Worm (Caenorhabditis elegans) whole organism, L3 larva: ENCODE results near the gene T28A11.18.
A peak's percentile ranks its signal among the peaks of the same experiment; 100 is the strongest.

ENCODE experiments used
- ZK546.5 ChIP-seq: sonication (generic microtip); optimal IDR thresholded peaks from 2 replicates; lab custom pipeline; 2017; ENCODE audit warnings: missing biosample characterization, missing genetic modification characterization
- aly-2 ChIP-seq: fragments of 150-350 bp; optimal IDR thresholded peaks from 2 replicates; lab custom pipeline; 2014; ENCODE audit warnings: missing biosample characterization, missing genetic modification characterization
- ama-1 ChIP-seq: fragments of 150-350 bp; optimal IDR thresholded peaks from 2 replicates; lab custom pipeline; 2018
- ceh-16 ChIP-seq: sonication (generic microtip); optimal IDR thresholded peaks from 2 replicates; lab custom pipeline; 2017; ENCODE audit warnings: missing biosample characterization, missing genetic modification characterization
- ceh-9 ChIP-seq: sonication (generic microtip); optimal IDR thresholded peaks from 2 replicates; lab custom pipeline; 2018; ENCODE audit warnings: missing biosample characterization, missing genetic modification characterization
- daf-12 ChIP-seq: fragments of 150-350 bp; optimal IDR thresholded peaks from 2 replicates; lab custom pipeline; 2014; ENCODE audit warnings: missing biosample characterization, missing genetic modification reagents, missing genetic modification characterization
- egl-27 ChIP-seq: sonication (generic microtip); optimal IDR thresholded peaks from 4 replicates; lab custom pipeline; 2017; ENCODE audit warnings: missing biosample characterization, missing genetic modification reagents, missing genetic modification characterization
- egl-5 ChIP-seq: fragments of 150-350 bp; optimal IDR thresholded peaks from 2 replicates; lab custom pipeline; 2017; ENCODE audit warnings: missing biosample characterization, missing genetic modification reagents, missing genetic modification characterization, inconsistent platforms
- elt-1 ChIP-seq: fragments of 150-350 bp; optimal IDR thresholded peaks from 2 replicates; lab custom pipeline; 2014; ENCODE audit warnings: missing biosample characterization, missing genetic modification characterization
- elt-2 ChIP-seq: sonication (generic microtip); optimal IDR thresholded peaks from 2 replicates; lab custom pipeline; 2016; ENCODE audit warnings: missing genetic modification reagents, mild to moderate bottlenecking, missing genetic modification characterization, missing compliant biosample characterization
- eor-1 ChIP-seq, 2 experiments: fragments of 150-350 bp; optimal IDR thresholded peaks; 2 replicates each; lab custom pipeline; 2014 to 2018; ENCODE audit warnings: missing biosample characterization in 2 of 2, missing genetic modification characterization in 2 of 2
- fkh-2 ChIP-seq: fragments of 150-350 bp; optimal IDR thresholded peaks from 2 replicates; lab custom pipeline; 2014; ENCODE audit warnings: missing biosample characterization, missing genetic modification reagents, missing genetic modification characterization
- hmg-11 ChIP-seq: sonication (generic microtip); optimal IDR thresholded peaks from 2 replicates; lab custom pipeline; 2016; ENCODE audit warnings: missing genetic modification characterization, missing compliant biosample characterization
- jun-1 ChIP-seq: fragments of 150-350 bp; optimal IDR thresholded peaks from 2 replicates; lab custom pipeline; 2014; ENCODE audit warnings: missing biosample characterization, missing genetic modification reagents, missing genetic modification characterization
- lin-39 ChIP-seq: fragments of 150-350 bp; optimal IDR thresholded peaks from 2 replicates; lab custom pipeline; 2018; ENCODE audit warnings: missing biosample characterization, missing genetic modification reagents, missing genetic modification characterization
- lsy-12 ChIP-seq: sonication (generic microtip); optimal IDR thresholded peaks from 2 replicates; lab custom pipeline; 2016; ENCODE audit warnings: mild to moderate bottlenecking, missing genetic modification characterization, missing compliant biosample characterization
- mdl-1 ChIP-seq: fragments of 150-350 bp; optimal IDR thresholded peaks from 2 replicates; lab custom pipeline; 2014; ENCODE audit warnings: missing biosample characterization, missing genetic modification characterization
- mml-1 ChIP-seq: fragments of 150-350 bp; sonication (generic microtip); optimal IDR thresholded peaks from 3 replicates; lab custom pipeline; 2014; ENCODE audit warnings: missing biosample characterization, missing genetic modification characterization
- nhr-11 ChIP-seq: fragments of 150-350 bp; optimal IDR thresholded peaks from 2 replicates; lab custom pipeline; 2014; ENCODE audit warnings: missing biosample characterization, missing genetic modification characterization
- nhr-23 ChIP-seq: fragments of 150-350 bp; optimal IDR thresholded peaks from 2 replicates; lab custom pipeline; 2014; ENCODE audit warnings: missing biosample characterization, missing genetic modification reagents, missing genetic modification characterization
- nhr-237 ChIP-seq: fragments of 150-350 bp; optimal IDR thresholded peaks from 2 replicates; lab custom pipeline; 2014; ENCODE audit warnings: missing biosample characterization, missing genetic modification characterization
- nhr-25 ChIP-seq: sonication (generic microtip); optimal IDR thresholded peaks from 2 replicates; lab custom pipeline; 2017; ENCODE audit warnings: missing biosample characterization, missing genetic modification characterization
- nhr-28 ChIP-seq: fragments of 150-350 bp; optimal IDR thresholded peaks from 2 replicates; lab custom pipeline; 2014; ENCODE audit warnings: missing biosample characterization, missing genetic modification characterization
- nhr-43 ChIP-seq: sonication (generic microtip); optimal IDR thresholded peaks from 2 replicates; lab custom pipeline; 2016; ENCODE audit warnings: mild to moderate bottlenecking, missing genetic modification characterization, missing compliant biosample characterization; ENCODE audit not compliant: poor library complexity, severe bottlenecking
- nhr-76 ChIP-seq: fragments of 150-350 bp; sonication (generic microtip); optimal IDR thresholded peaks from 5 replicates; lab custom pipeline; 2014; ENCODE audit warnings: missing biosample characterization, missing genetic modification characterization
- nhr-77 ChIP-seq: fragments of 150-350 bp; optimal IDR thresholded peaks from 2 replicates; lab custom pipeline; 2014; ENCODE audit warnings: missing biosample characterization, missing genetic modification characterization
- pha-4 ChIP-seq: fragments of 150-350 bp; optimal IDR thresholded peaks from 2 replicates; lab custom pipeline; 2014; ENCODE audit warnings: missing biosample characterization, missing genetic modification reagents, missing genetic modification characterization
- pqm-1 ChIP-seq: fragments of 150-350 bp; optimal IDR thresholded peaks from 2 replicates; lab custom pipeline; 2017; ENCODE audit warnings: missing biosample characterization, missing genetic modification characterization, inconsistent platforms
- skn-1 ChIP-seq: fragments of 150-350 bp; optimal IDR thresholded peaks from 2 replicates; lab custom pipeline; 2014; ENCODE audit warnings: missing biosample characterization, missing genetic modification characterization
- snpc-4 ChIP-seq: fragments of 150-350 bp; optimal IDR thresholded peaks from 2 replicates; lab custom pipeline; 2014; ENCODE audit warnings: missing biosample characterization, missing genetic modification characterization
- unc-39 ChIP-seq: sonication (generic microtip); optimal IDR thresholded peaks from 4 replicates; lab custom pipeline; 2017; ENCODE audit warnings: missing biosample characterization, missing genetic modification characterization
- zag-1 ChIP-seq: fragments of 150-350 bp; optimal IDR thresholded peaks from 2 replicates; lab custom pipeline; 2014; ENCODE audit warnings: missing biosample characterization, missing genetic modification characterization
- ztf-4 ChIP-seq: fragments of 150-350 bp; optimal IDR thresholded peaks from 2 replicates; lab custom pipeline; 2014; ENCODE audit warnings: missing biosample characterization, missing genetic modification characterization

Gene T28A11.18

ce11 chrV:3276184-3276583, 8.3 kb upstream of the T28A11.18 start:
- TF ChIP-seq ZK546.5 (tag; lab: Kevin White, UChicago) = no peak
- TF ChIP-seq ama-1 (lab: Kevin White, UChicago) = no peak
- TF ChIP-seq ceh-9 (tag; lab: Kevin White, UChicago) = no peak
- no peak for TF ChIP-seq eor-1 (tag; optimal IDR thresholded peaks at IDR 0.05; lab: Kevin White, UChicago)
- no peak for TF ChIP-seq mml-1
- TF ChIP-seq egl-5 (tag; lab: Kevin White, UChicago) = peak; percentile 26
- peak; percentile 32 for TF ChIP-seq lin-39 (tag; lab: Kevin White, UChicago)

- no peak for TF ChIP-seq ztf-4 (tag; lab: Kevin White, UChicago)
- TF ChIP-seq nhr-25 = no peak
- no peak for TF ChIP-seq nhr-76 (tag; lab: Kevin White, UChicago)
- TF ChIP-seq nhr-11 (tag; lab: Kevin White, UChicago) = no peak
- TF ChIP-seq nhr-28 (tag; lab: Kevin White, UChicago) = no peak
- TF ChIP-seq nhr-77 (tag; lab: Kevin White, UChicago) = no peak
- no peak for TF ChIP-seq ceh-16
- no peak for TF ChIP-seq ama-1 (lab: Kevin White, UChicago)
Measured at ce11 chrV:3275033-3275432, 7.2 kb upstream of the T28A11.18 start, which contains the start of gene T28A11.3. T28A11.3 (plus strand) TSS chrV:3275333.

- no peak for TF ChIP-seq ZK546.5 (tag; lab: Kevin White, UChicago)
- TF ChIP-seq nhr-11 (tag; lab: Kevin White, UChicago) = no peak
- no peak for TF ChIP-seq unc-39
- TF ChIP-seq lsy-12 = no peak
- no peak for TF ChIP-seq aly-2
- TF ChIP-seq daf-12 (tag; lab: Kevin White, UChicago) = no peak
- no peak for TF ChIP-seq snpc-4
- no peak for TF ChIP-seq skn-1 (tag; lab: Kevin White, UChicago)
- no peak for TF ChIP-seq nhr-237
- no peak for TF ChIP-seq pha-4 (tag; lab: Kevin White, UChicago)
- no peak for TF ChIP-seq nhr-23 (tag; lab: Kevin White, UChicago)
Measured at ce11 chrV:3273577-3274100, 5.8 kb upstream of the T28A11.18 start, which contains the start of gene T28A11.4. T28A11.4 (plus strand) TSS chrV:3274050.

ce11 chrV:3273156-3273555, 5.3 kb upstream of the T28A11.18 start, which contains the start of gene T28A11.20:
T28A11.20 (minus strand) TSS chrV:3273256.
- TF ChIP-seq egl-27 (tag; lab: Kevin White, UChicago) (no peak), snpc-4 (no peak), skn-1 (tag; lab: Kevin White, UChicago) (no peak), nhr-237 (no peak)

ce11 chrV:3269407-3269806, 1.6 kb upstream of the T28A11.18 start, which contains the start of gene T28A11.19:
T28A11.19 (minus strand) TSS chrV:3269514.
- TF ChIP-seq unc-39 (no peak), nhr-43 (tag; lab: Kevin White, UChicago) (no peak), lsy-12 (no peak), nhr-11 (tag; lab: Kevin White, UChicago) (no peak), pqm-1 (no peak), egl-27 (tag; lab: Kevin White, UChicago) (no peak), nhr-23 (tag; lab: Kevin White, UChicago) (no peak), mdl-1 (tag; lab: Kevin White, UChicago) (no peak), zag-1 (tag; lab: Kevin White, UChicago) (no peak), ama-1 (lab: Kevin White, UChicago) (no peak)

- TF ChIP-seq jun-1 (tag; lab: Kevin White, UChicago) (no peak), snpc-4 (no peak), lsy-12 (no peak), nhr-237 (no peak), fkh-2 (no peak), elt-2 (tag; lab: Kevin White, UChicago) (no peak), nhr-77 (tag; lab: Kevin White, UChicago) (no peak), zag-1 (tag; lab: Kevin White, UChicago) (no peak), elt-1 (tag; lab: Kevin White, UChicago) (no peak), hmg-11 (tag; lab: Kevin White, UChicago) (no peak)
Measured at ce11 chrV:3266189-3266588, 1.7 kb downstream of the T28A11.18 start, which contains the start of gene T28A11.17. T28A11.17 (minus strand) TSS chrV:3266289.
